Fruit fly (Drosophila melanogaster) whole organism: ENCODE measurements around the gene PCID2.

ENCODE experiments used
- CG8478 ChIP-seq: fragments of >200 bp; optimal IDR thresholded peaks from 2 replicates; lab custom pipeline; 2018; ENCODE audit warnings: inconsistent platforms
- psq ChIP-seq: fragments of >200 bp; optimal IDR thresholded peaks from 2 replicates; lab custom pipeline; 2017

DNA sequence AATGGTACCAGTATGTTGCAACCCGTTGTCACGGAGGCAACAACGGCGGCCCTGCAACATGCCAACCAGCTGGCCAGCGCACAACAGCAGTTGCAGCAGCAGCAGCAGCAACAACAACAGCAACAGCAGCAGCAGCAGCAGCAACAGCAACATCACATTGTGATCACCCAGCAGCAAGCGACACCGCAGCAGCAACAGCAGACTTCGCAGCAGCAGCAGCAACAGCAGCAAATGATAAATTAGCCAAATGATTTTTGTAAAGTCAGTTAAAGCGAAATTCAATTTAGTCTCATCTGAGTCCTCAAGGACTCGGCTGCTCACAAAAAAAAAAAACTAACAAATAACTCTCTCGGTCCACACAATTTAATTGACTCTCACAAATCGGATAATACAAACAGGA, 22.0 kb upstream of the PCID2 start:
- no peak for TF ChIP-seq CG8478 (lab: Kevin White, UChicago)
- no peak for TF ChIP-seq psq (lab: Kevin White, UChicago)
